Fruit fly (Drosophila melanogaster) whole organism, adult: ENCODE results near the gene Septin4.

Experiments
- CG11617 ChIP-seq: fragments of 200-800 bp; sonication (Bioruptor generic); optimal IDR thresholded peaks from 2 replicates; lab custom pipeline; 2017; ENCODE audit warnings: mild to moderate bottlenecking, missing biosample characterization, missing genetic modification reagents, missing genetic modification characterization
- CG14711 ChIP-seq: fragments of 200-800 bp; sonication (Bioruptor generic); optimal IDR thresholded peaks from 2 replicates; lab custom pipeline; 2018; ENCODE audit warnings: missing biosample characterization, mild to moderate bottlenecking, missing genetic modification characterization, moderate library complexity
- CG1620 ChIP-seq: fragments of 200-800 bp; sonication (Bioruptor generic); optimal IDR thresholded peaks from 2 replicates; lab custom pipeline; 2016; ENCODE audit warnings: missing biosample characterization, missing genetic modification characterization
- CG5204 ChIP-seq: fragments of 200-800 bp; sonication (Bioruptor generic); optimal IDR thresholded peaks from 2 replicates; lab custom pipeline; 2016; ENCODE audit warnings: missing biosample characterization, missing genetic modification characterization
- CG7045 ChIP-seq: fragments of 200-800 bp; sonication (Bioruptor generic); optimal IDR thresholded peaks from 2 replicates; lab custom pipeline; 2017; ENCODE audit warnings: missing biosample characterization, mild to moderate bottlenecking, missing genetic modification characterization
- Mnt ChIP-seq: fragments of 200-800 bp; sonication (Bioruptor generic); optimal IDR thresholded peaks from 2 replicates; lab custom pipeline; 2016; ENCODE audit warnings: missing biosample characterization, mild to moderate bottlenecking, missing genetic modification characterization

- no peak for TF ChIP-seq CG1620 (GFP tag; lab: Kevin White, UChicago)
- no peak for TF ChIP-seq CG14711 (tag; lab: Kevin White, UChicago)
- TF ChIP-seq Mnt = no peak
- TF ChIP-seq CG5204 (GFP tag; lab: Kevin White, UChicago) = no peak
- no peak for TF ChIP-seq CG7045 (GFP tag; lab: Kevin White, UChicago)
- no peak for TF ChIP-seq CG11617 (GFP tag; lab: Kevin White, UChicago)
Measured at dm6 chrX:16718169-16718723, 23.3 kb upstream of the Septin4 start.
